Worm (Caenorhabditis elegans) whole organism, L4 larva: ENCODE measurements around the gene T15B7.14.

Experiments
- F26F4.8 ChIP-seq: fragments of 200-800 bp; sonication (Bioruptor generic); conservative IDR thresholded peaks from 2 replicates; pipeline ENCODE4 v1.3.6; 2022; ENCODE audit warnings: missing genetic modification characterization, missing compliant biosample characterization
- F37D6.2 ChIP-seq: sonication (generic microtip); optimal IDR thresholded peaks from 2 replicates; lab custom pipeline; 2016; ENCODE audit warnings: mild to moderate bottlenecking, missing genetic modification characterization, missing compliant biosample characterization
- ZK337.2 ChIP-seq: fragments of 200-800 bp; sonication (Bioruptor generic); IDR thresholded peaks from 2 replicates; pipeline ENCODE4 v1.3.6; 2022; ENCODE audit warnings: missing genetic modification reagents, missing genetic modification characterization, missing compliant biosample characterization
- aha-1 ChIP-seq: fragments of 150-350 bp; peaks from one replicate; lab custom pipeline; 2014; ENCODE audit warnings: missing biosample characterization, missing genetic modification characterization
- aly-2 ChIP-seq: sonication (generic microtip); optimal IDR thresholded peaks from 2 replicates; lab custom pipeline; 2018; ENCODE audit warnings: missing biosample characterization, missing genetic modification characterization
- arid-1 ChIP-seq: fragments of 200-800 bp; sonication (Bioruptor generic); conservative IDR thresholded peaks from 2 replicates; pipeline ENCODE4 v1.3.6; 2022; ENCODE audit warnings: missing genetic modification reagents, missing genetic modification characterization, missing compliant biosample characterization
- daf-16 ChIP-seq, 3 experiments: sonication (generic microtip); optimal IDR thresholded peaks; 2 replicates each; lab custom pipeline; 2016 to 2017; ENCODE audit warnings: missing genetic modification characterization in 3 of 3, missing genetic modification reagents in 3 of 3, mild to moderate bottlenecking in 2 of 3, missing compliant biosample characterization in 2 of 3, missing biosample characterization in 1 of 3, moderate library complexity in 1 of 3
- dmd-6 ChIP-seq: fragments of 200-800 bp; sonication (Bioruptor generic); IDR thresholded peaks from 2 replicates; pipeline ENCODE4 v1.3.6; 2022; ENCODE audit warnings: missing genetic modification reagents, missing genetic modification characterization, missing compliant biosample characterization
- dpl-1 ChIP-seq: fragments of 150-350 bp; optimal IDR thresholded peaks from 2 replicates; lab custom pipeline; 2014; ENCODE audit warnings: missing biosample characterization, missing genetic modification reagents, missing genetic modification characterization
- duxl-1 ChIP-seq: sonication (generic microtip); optimal IDR thresholded peaks from 2 replicates; lab custom pipeline; 2016; ENCODE audit warnings: mild to moderate bottlenecking, missing genetic modification characterization, moderate library complexity, missing compliant biosample characterization; ENCODE audit not compliant: poor library complexity
- dve-1 ChIP-seq: sonication (generic microtip); optimal IDR thresholded peaks from 2 replicates; lab custom pipeline; 2017; ENCODE audit warnings: antibody characterized with exemption, mild to moderate bottlenecking, missing genetic modification characterization, missing compliant biosample characterization; ENCODE audit not compliant: insufficient read depth
- egl-27 ChIP-seq: sonication (generic microtip); optimal IDR thresholded peaks from 3 replicates; lab custom pipeline; 2017; ENCODE audit warnings: missing biosample characterization, missing genetic modification reagents, missing genetic modification characterization
- fos-1 ChIP-seq: fragments of 150-350 bp; optimal IDR thresholded peaks from 2 replicates; lab custom pipeline; 2014; ENCODE audit warnings: missing biosample characterization, missing genetic modification characterization
- hif-1 ChIP-seq, 2 experiments: sonication (generic microtip); optimal IDR thresholded peaks; 2 replicates each; lab custom pipeline; 2016 to 2017; ENCODE audit warnings: missing compliant biosample characterization in 2 of 2, missing genetic modification characterization in 2 of 2, missing genetic modification reagents in 2 of 2, missing genotype in 2 of 2, mild to moderate bottlenecking in 1 of 2
- hmg-1.1 ChIP-seq: fragments of 200-800 bp; sonication (Bioruptor generic); IDR thresholded peaks from 2 replicates; pipeline ENCODE4 v1.3.6; 2022; ENCODE audit warnings: missing genetic modification reagents, missing genetic modification characterization, missing compliant biosample characterization
- lim-7 ChIP-seq: fragments of 200-800 bp; sonication (Bioruptor generic); IDR thresholded peaks from 2 replicates; pipeline ENCODE4 v1.3.6; 2022; ENCODE audit warnings: missing genetic modification characterization, missing compliant biosample characterization
- lin-1 ChIP-seq: fragments of 200-800 bp; sonication (Bioruptor generic); IDR thresholded peaks from 2 replicates; pipeline ENCODE4 v1.3.6; 2022; ENCODE audit warnings: missing genetic modification reagents, missing genetic modification characterization, missing compliant biosample characterization
- lin-13 ChIP-seq: fragments of 150-350 bp; optimal IDR thresholded peaks from 2 replicates; lab custom pipeline; 2014; ENCODE audit warnings: missing biosample characterization, missing genetic modification reagents, missing genetic modification characterization
- lin-15B ChIP-seq: fragments of 150-350 bp; sonication (generic microtip); optimal IDR thresholded peaks from 3 replicates; lab custom pipeline; 2014; ENCODE audit warnings: missing biosample characterization, missing genetic modification characterization
- lin-29 ChIP-seq: fragments of 200-800 bp; sonication (Bioruptor generic); IDR thresholded peaks from 2 replicates; pipeline ENCODE4 v1.3.6; 2022; ENCODE audit warnings: missing genetic modification reagents, missing genetic modification characterization, missing compliant biosample characterization
- madf-9 ChIP-seq: fragments of 200-800 bp; sonication (Bioruptor generic); conservative IDR thresholded peaks from 2 replicates; pipeline ENCODE4 v1.3.6; 2022; ENCODE audit warnings: missing genetic modification reagents, missing genetic modification characterization, missing compliant biosample characterization
- mdl-1 ChIP-seq, 2 experiments: fragments of 150-350 bp in 1 of 2; sonication (generic microtip) in 1 of 2; optimal IDR thresholded peaks; 2 replicates each; lab custom pipeline; 2014 to 2017; ENCODE audit warnings: missing biosample characterization in 2 of 2, missing genetic modification characterization in 2 of 2
- mep-1 ChIP-seq: fragments of 150-350 bp; sonication (generic microtip); optimal IDR thresholded peaks from 3 replicates; lab custom pipeline; 2014; ENCODE audit warnings: missing biosample characterization, missing genetic modification characterization
- mxl-3 ChIP-seq: fragments of 200-800 bp; sonication (Bioruptor generic); optimal IDR thresholded peaks from 2 replicates; lab custom pipeline; 2018; ENCODE audit warnings: mild to moderate bottlenecking, missing genetic modification characterization, missing compliant biosample characterization
- nhr-102 ChIP-seq: sonication (generic microtip); optimal IDR thresholded peaks from 2 replicates; lab custom pipeline; 2016; ENCODE audit warnings: mild to moderate bottlenecking, missing genetic modification characterization, moderate library complexity, missing compliant biosample characterization
- nhr-11 ChIP-seq: fragments of 150-350 bp; optimal IDR thresholded peaks from 2 replicates; lab custom pipeline; 2014; ENCODE audit warnings: missing biosample characterization, missing genetic modification characterization
- nhr-111 ChIP-seq: fragments of 200-800 bp; sonication (Bioruptor generic); optimal IDR thresholded peaks from 2 replicates; lab custom pipeline; 2018; ENCODE audit warnings: mild to moderate bottlenecking, missing genetic modification characterization, missing compliant biosample characterization
- nhr-28 ChIP-seq: fragments of 150-350 bp; optimal IDR thresholded peaks from 2 replicates; lab custom pipeline; 2014; ENCODE audit warnings: missing biosample characterization, missing genetic modification characterization
- nhr-41 ChIP-seq: fragments of 200-800 bp; sonication (Bioruptor generic); IDR thresholded peaks from 2 replicates; pipeline ENCODE4 v1.3.6; 2022; ENCODE audit warnings: missing genetic modification reagents, missing genetic modification characterization, missing compliant biosample characterization
- nhr-42 ChIP-seq: fragments of 200-800 bp; sonication (Bioruptor generic); IDR thresholded peaks from 2 replicates; pipeline ENCODE4 v1.3.6; 2022; ENCODE audit warnings: missing genetic modification characterization, missing compliant biosample characterization
- nhr-6 ChIP-seq: fragments of 150-350 bp; optimal IDR thresholded peaks from 2 replicates; lab custom pipeline; 2014; ENCODE audit warnings: missing biosample characterization, missing genetic modification characterization
- nhr-76 ChIP-seq: fragments of 150-350 bp; optimal IDR thresholded peaks from 2 replicates; lab custom pipeline; 2014; ENCODE audit warnings: missing biosample characterization, missing genetic modification characterization
- nhr-77 ChIP-seq: fragments of 150-350 bp; optimal IDR thresholded peaks from 2 replicates; lab custom pipeline; 2014; ENCODE audit warnings: missing biosample characterization, missing genetic modification characterization
- rbr-2 ChIP-seq: sonication (generic microtip); optimal IDR thresholded peaks from 2 replicates; lab custom pipeline; 2016; ENCODE audit warnings: missing genotype, missing genetic modification characterization, missing compliant biosample characterization
- saeg-2 ChIP-seq: fragments of 200-800 bp; sonication (Bioruptor generic); IDR thresholded peaks from 2 replicates; pipeline ENCODE4 v1.3.6; 2022; ENCODE audit warnings: missing genetic modification reagents, missing genetic modification characterization, missing compliant biosample characterization
- sdz-12 ChIP-seq: fragments of 200-800 bp; sonication (Bioruptor generic); optimal IDR thresholded peaks from 2 replicates; lab custom pipeline; 2018; ENCODE audit warnings: mild to moderate bottlenecking, missing genetic modification characterization, missing compliant biosample characterization
- set-16 ChIP-seq: fragments of 200-800 bp; sonication (Bioruptor generic); IDR thresholded peaks from 2 replicates; pipeline ENCODE4 v1.3.6; 2022; ENCODE audit warnings: missing genetic modification reagents, missing genetic modification characterization, missing compliant biosample characterization
- snpc-1.2 ChIP-seq: fragments of 200-800 bp; sonication (Bioruptor generic); IDR thresholded peaks from 2 replicates; pipeline ENCODE4 v1.3.6; 2022; ENCODE audit warnings: missing genetic modification reagents, missing genetic modification characterization, missing compliant biosample characterization
- snpc-4 ChIP-seq: fragments of 150-350 bp; optimal IDR thresholded peaks from 2 replicates; lab custom pipeline; 2014; ENCODE audit warnings: missing biosample characterization, missing genetic modification characterization
- spr-1 ChIP-seq: sonication (generic microtip); optimal IDR thresholded peaks from 2 replicates; lab custom pipeline; 2016; ENCODE audit warnings: mild to moderate bottlenecking, missing genetic modification characterization, missing compliant biosample characterization
- spr-3 ChIP-seq: fragments of 200-800 bp; sonication (Bioruptor generic); optimal IDR thresholded peaks from 2 replicates; lab custom pipeline; 2018; ENCODE audit warnings: mild to moderate bottlenecking, missing genetic modification characterization, missing compliant biosample characterization
- tag-97 ChIP-seq: fragments of 200-800 bp; sonication (Bioruptor generic); IDR thresholded peaks from 2 replicates; pipeline ENCODE4 v1.3.6; 2022; ENCODE audit warnings: missing genetic modification characterization, missing compliant biosample characterization
- tra-1 ChIP-seq: fragments of 200-800 bp; sonication (Bioruptor generic); IDR thresholded peaks from 2 replicates; pipeline ENCODE4 v1.3.6; 2022; ENCODE audit warnings: missing genetic modification reagents, missing genetic modification characterization, missing compliant biosample characterization
- unc-62 ChIP-seq, 3 experiments: fragments of 150-350 bp in 1 of 3; sonication (generic microtip); optimal IDR thresholded peaks in 2 of 3; peaks in 1 of 3; 1 replicate in 1 of 3; 2 replicates in 2 of 3; lab custom pipeline; 2014 to 2017; ENCODE audit warnings: missing biosample characterization in 3 of 3, missing genetic modification characterization in 3 of 3, missing genetic modification reagents in 3 of 3, missing genotype in 1 of 3

Gene T15B7.14

ce11 chrV:6803992-6804391, 31.1 kb downstream of the T15B7.14 start, which contains the start of gene dmsr-11:
Gene dmsr-11, minus strand, starts transcription at chrV:6804092.
- TF ChIP-seq nhr-77 (tag; lab: Kevin White, UChicago), result no peak
- no peak for TF ChIP-seq aly-2 (tag; lab: Kevin White, UChicago)
- no peak for TF ChIP-seq egl-27 (tag; lab: Kevin White, UChicago)
- TF ChIP-seq rbr-2 (tag; lab: Kevin White, UChicago), result no peak
- no peak for TF ChIP-seq madf-9
- TF ChIP-seq F26F4.8 (GFP tag; lab: Robert Waterston, UW), result no peak
- TF ChIP-seq mxl-3 (GFP tag; lab: Kevin White, UChicago), result no peak
- TF ChIP-seq nhr-6, result no peak
- TF ChIP-seq lin-29 (GFP tag; lab: Robert Waterston, UW), result no peak
- TF ChIP-seq arid-1 (GFP tag; lab: Robert Waterston, UW), result no peak
- no peak for TF ChIP-seq daf-16 (GFP tag; optimal IDR thresholded peaks at IDR 0.05; lab: Kevin White, UChicago)
- TF ChIP-seq daf-16 (tag; optimal IDR thresholded peaks at IDR 0.05; lab: Kevin White, UChicago), result no peak
- TF ChIP-seq nhr-42 (GFP tag; lab: Robert Waterston, UW), result no peak
- no peak for TF ChIP-seq unc-62 (GFP tag; optimal IDR thresholded peaks at IDR 0.05 in 1 of 2; lab: Kevin White, UChicago)
- no peak for TF ChIP-seq unc-62 (tag; optimal IDR thresholded peaks at IDR 0.05; lab: Kevin White, UChicago)
- TF ChIP-seq nhr-76 (tag; lab: Kevin White, UChicago), result no peak
- TF ChIP-seq nhr-111 (GFP tag; lab: Kevin White, UChicago), result no peak

DNA sequence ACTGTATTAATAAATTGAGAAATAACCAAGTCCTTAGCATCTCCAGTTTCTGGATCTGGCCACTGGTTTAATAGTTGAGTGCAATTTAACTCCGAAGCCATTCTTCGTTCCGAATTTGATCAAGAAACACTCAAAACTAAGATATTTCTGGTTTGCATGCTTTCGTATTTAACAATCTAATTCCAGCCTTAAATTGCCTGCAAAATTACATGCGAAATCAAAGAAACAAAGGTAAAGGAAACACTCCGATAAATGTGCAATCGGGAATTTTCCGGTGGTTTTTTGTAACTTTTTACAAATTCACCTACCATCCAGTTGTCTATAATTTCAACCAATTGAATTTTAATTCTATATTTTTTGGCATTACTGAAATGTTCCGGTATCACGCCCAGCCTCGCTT, 33.3 kb downstream of the T15B7.14 start, which contains the start of gene dmsr-10:
Gene dmsr-10 (minus strand): TSS at position 101 of the 400 bp plus-strand sequence.
- TF ChIP-seq aha-1, result peak; percentile 3
- no peak for TF ChIP-seq sdz-12 (GFP tag; lab: Kevin White, UChicago)
- no peak for TF ChIP-seq lim-7 (GFP tag; lab: Robert Waterston, UW)

ce11 chrV:6799564-6799963, 35.6 kb downstream of the T15B7.14 start, which contains the start of gene dmsr-9:
Gene dmsr-9, minus strand, starts transcription at chrV:6799664.
- TF ChIP-seq snpc-1.2 (GFP tag; lab: Robert Waterston, UW) (no peak), saeg-2 (GFP tag; lab: Robert Waterston, UW) (no peak), sdz-12 (GFP tag; lab: Kevin White, UChicago) (no peak)

DNA sequence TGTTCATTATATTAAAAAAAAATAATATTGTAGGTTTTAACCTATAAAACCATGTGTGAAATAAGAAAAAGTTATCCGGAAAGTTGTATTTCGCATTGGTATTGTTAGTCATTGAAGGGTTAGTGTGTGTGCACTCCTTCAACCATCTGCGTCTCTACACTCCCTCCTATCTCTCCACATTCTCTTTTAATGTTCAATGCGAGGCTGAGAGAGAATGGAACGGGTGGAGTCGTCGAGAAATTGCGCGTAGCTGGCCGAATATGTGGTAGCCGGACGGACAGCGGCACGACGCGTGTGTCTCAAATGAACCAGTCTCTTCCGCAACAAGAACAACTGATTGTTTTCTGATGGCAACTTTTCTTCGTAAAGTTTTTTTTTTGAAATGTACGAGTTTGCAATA, 38.2 kb downstream of the T15B7.14 start:
- TF ChIP-seq nhr-102 (tag; lab: Kevin White, UChicago), result no peak
- no peak for TF ChIP-seq lin-1 (GFP tag; lab: Robert Waterston, UW)
- TF ChIP-seq nhr-11 (tag; lab: Kevin White, UChicago), result peak; percentile 18
- no peak for TF ChIP-seq spr-3
- peak in 1 of 2 experiments; percentile 50 for TF ChIP-seq mdl-1 (tag; optimal IDR thresholded peaks at IDR 0.05; lab: Kevin White, UChicago)
- no peak for TF ChIP-seq duxl-1 (tag; lab: Kevin White, UChicago)
- TF ChIP-seq set-16 (GFP tag; lab: Robert Waterston, UW), result no peak
- no peak for TF ChIP-seq dmd-6
- peak; percentile 36 for TF ChIP-seq dpl-1 (GFP tag; lab: Kevin White, UChicago)
- TF ChIP-seq hmg-1.1 (GFP tag; lab: Robert Waterston, UW), result peak; percentile 66
- TF ChIP-seq fos-1, result no peak
- no peak for TF ChIP-seq F37D6.2 (tag; lab: Kevin White, UChicago)
- no peak for TF ChIP-seq lin-13 (GFP tag; lab: Kevin White, UChicago)
- no peak for TF ChIP-seq madf-9
- no peak for TF ChIP-seq lin-15B (tag; lab: Kevin White, UChicago)
- TF ChIP-seq rbr-2 (tag; lab: Kevin White, UChicago), result peak; percentile 25
- TF ChIP-seq tag-97 (GFP tag; lab: Robert Waterston, UW), result no peak
- no peak for TF ChIP-seq spr-1 (tag; lab: Kevin White, UChicago)
- TF ChIP-seq ZK337.2 (GFP tag; lab: Robert Waterston, UW), result no peak
- no peak for TF ChIP-seq hif-1 (tag; optimal IDR thresholded peaks at IDR 0.05; lab: Kevin White, UChicago)
- TF ChIP-seq nhr-41 (GFP tag; lab: Robert Waterston, UW), result no peak
- TF ChIP-seq tra-1 (GFP tag; lab: Robert Waterston, UW), result no peak
- TF ChIP-seq snpc-4 (tag; lab: Kevin White, UChicago), result no peak
- no peak for TF ChIP-seq nhr-6
- TF ChIP-seq dve-1 (tag; lab: Kevin White, UChicago), result peak; percentile 24
- peak; percentile 70 for TF ChIP-seq mxl-3 (GFP tag; lab: Kevin White, UChicago)
- peak; percentile 56 for TF ChIP-seq mep-1 (tag; lab: Kevin White, UChicago)
- peak; percentile 38 for TF ChIP-seq nhr-28 (tag; lab: Kevin White, UChicago)
